Fruit fly (Drosophila melanogaster): ENCODE results near the gene hng3.

hng3 gene

dm6 chr3L:698748-699367 lies 56.4 kb downstream of the hng3 start, which contains the start of gene CG13894 (continued):
- no peak for TF ChIP-seq D19B (GFP tag; optimal IDR thresholded peaks at IDR 0.05)
- TF ChIP-seq CG6683 (GFP tag; optimal IDR thresholded peaks at IDR 0.05), result no peak
- no peak for TF ChIP-seq bsh (GFP tag; optimal IDR thresholded peaks at IDR 0.05)
- TF ChIP-seq CG6254 (GFP tag; optimal IDR thresholded peaks at IDR 0.05), result no peak
- no peak for TF ChIP-seq Asciz (GFP tag; optimal IDR thresholded peaks at IDR 0.05)
- no peak for TF ChIP-seq HmgD (GFP tag; optimal IDR thresholded peaks at IDR 0.05)
- TF ChIP-seq CG11695 (GFP tag; IDR thresholded peaks at IDR 0.05), result peak; percentile 13; the same call in 1 of the 3 replicates
- no peak for TF ChIP-seq CG11723 (GFP tag; optimal IDR thresholded peaks at IDR 0.05)
- TF ChIP-seq CG13624 (GFP tag; optimal IDR thresholded peaks at IDR 0.05), result peak; percentile 47
- TF ChIP-seq wek (GFP tag; optimal IDR thresholded peaks at IDR 0.05), result no peak
- TF ChIP-seq CG14050 (GFP tag; IDR thresholded peaks at IDR 0.05), result no peak
- TF ChIP-seq hkb (optimal IDR thresholded peaks at IDR 0.05), result no peak
- TF ChIP-seq hkb (GFP tag; IDR thresholded peaks at IDR 0.05), result no peak
- TF ChIP-seq H15 (GFP tag; IDR thresholded peaks at IDR 0.05), result no peak
- no peak for TF ChIP-seq CG14667 (GFP tag; IDR thresholded peaks at IDR 0.05)
- TF ChIP-seq Meics (GFP tag; optimal IDR thresholded peaks at IDR 0.05), result no peak
- TF ChIP-seq da (GFP tag; optimal IDR thresholded peaks at IDR 0.05), result no peak
- no peak for TF ChIP-seq pb (GFP tag; optimal IDR thresholded peaks at IDR 0.05)
- TF ChIP-seq HLH3B (GFP tag; IDR thresholded peaks at IDR 0.05), result no peak
- TF ChIP-seq TFAM (GFP tag; optimal IDR thresholded peaks at IDR 0.05), result no peak
- no peak for TF ChIP-seq schlank (tag; optimal IDR thresholded peaks at IDR 0.05)
- no peak for TF ChIP-seq CG13424 (tag; optimal IDR thresholded peaks at IDR 0.05)
- no peak for TF ChIP-seq H2.0 (GFP tag; IDR thresholded peaks at IDR 0.05)
- no peak for TF ChIP-seq CG18262 (tag; optimal IDR thresholded peaks at IDR 0.05)
- TF ChIP-seq ewg (GFP tag; optimal IDR thresholded peaks at IDR 0.05), result no peak
- TF ChIP-seq cas (GFP tag; IDR thresholded peaks at IDR 0.05), result no peak
- TF ChIP-seq CG12299 (tag; optimal IDR thresholded peaks at IDR 0.05), result no peak
- TF ChIP-seq Drgx (GFP tag; IDR thresholded peaks at IDR 0.05), result peak; percentile 31; the same call in 1 of the 2 replicates
- no peak for TF ChIP-seq CG11504 (tag; optimal IDR thresholded peaks at IDR 0.05)
- TF ChIP-seq hbn (GFP tag; IDR thresholded peaks at IDR 0.05; ENCODE audit: partially characterized antibody), result no peak
- no peak for TF ChIP-seq NK7.1 (GFP tag; optimal IDR thresholded peaks at IDR 0.05)
- no peak for TF ChIP-seq gcm2 (GFP tag; optimal IDR thresholded peaks at IDR 0.05)
- no peak for TF ChIP-seq CG5245 (GFP tag; optimal IDR thresholded peaks at IDR 0.05)
- no peak for TF ChIP-seq pros (GFP tag; optimal IDR thresholded peaks at IDR 0.05)
- no peak for TF ChIP-seq jing (GFP tag; optimal IDR thresholded peaks at IDR 0.05)
- no peak for TF ChIP-seq CG7357 (GFP tag; IDR thresholded peaks at IDR 0.05)
- TF ChIP-seq CG4404 (GFP tag; IDR thresholded peaks at IDR 0.05), result no peak
- TF ChIP-seq cwo (GFP tag; optimal IDR thresholded peaks at IDR 0.05), result no peak
- TF ChIP-seq ro (GFP tag; IDR thresholded peaks at IDR 0.05), result no peak
- no peak for TF ChIP-seq CG9727 (GFP tag; optimal IDR thresholded peaks at IDR 0.05)
- TF ChIP-seq tin (GFP tag; optimal IDR thresholded peaks at IDR 0.05), result no peak
- no peak for TF ChIP-seq Hmx (GFP tag; optimal IDR thresholded peaks at IDR 0.05)
- TF ChIP-seq dysf (GFP tag; IDR thresholded peaks at IDR 0.05), result no peak
- TF ChIP-seq repo (GFP tag; optimal IDR thresholded peaks at IDR 0.05), result no peak
- no peak for TF ChIP-seq MBD-R2 (GFP tag; IDR thresholded peaks at IDR 0.05)
- no peak for TF ChIP-seq CG12942 (GFP tag; optimal IDR thresholded peaks at IDR 0.05)
- TF ChIP-seq zfh1 (GFP tag; IDR thresholded peaks at IDR 0.05), result no peak
- TF ChIP-seq YL-1 (GFP tag; optimal IDR thresholded peaks at IDR 0.05), result no peak
- no peak for TF ChIP-seq crc (GFP tag; optimal IDR thresholded peaks at IDR 0.05)
- no peak for TF ChIP-seq Hr39 (optimal IDR thresholded peaks at IDR 0.05)
- TF ChIP-seq Dip2 (GFP tag; IDR thresholded peaks at IDR 0.05), result no peak
- TF ChIP-seq az2 (GFP tag; optimal IDR thresholded peaks at IDR 0.05), result no peak
- no peak for TF ChIP-seq pho (GFP tag; optimal IDR thresholded peaks at IDR 0.05)

Measured in whole organism, embryonic.